Fruit fly (Drosophila melanogaster) whole organism, embryonic: Measurements from ENCODE around the gene RpL23A.

Source experiments
- Ada2b ChIP-seq: fragments of 200-800 bp; sonication (Bioruptor generic); IDR thresholded peaks from 2 replicates; pipeline ENCODE4 v1.3.6; 2022; ENCODE audit warnings: missing biosample characterization, missing genetic modification characterization
- Atf-2 ChIP-seq: fragments of 200-800 bp; sonication (Bioruptor generic); optimal IDR thresholded peaks from 2 replicates; lab custom pipeline; 2016; ENCODE audit warnings: missing biosample characterization, missing genetic modification characterization
- Awh ChIP-seq: fragments of 200-800 bp; sonication (Bioruptor generic); IDR thresholded peaks from 2 replicates; pipeline ENCODE4, ENCODE4 v1.3.6; 2022; ENCODE audit warnings: missing biosample characterization, missing genetic modification characterization
- Bdp1 ChIP-seq: fragments of 200-800 bp; sonication (Bioruptor generic); optimal IDR thresholded peaks from 3 replicates; lab custom pipeline; 2016; ENCODE audit warnings: missing biosample characterization, missing genetic modification characterization
- Bteb2 ChIP-seq: fragments of 200-800 bp; sonication (Bioruptor generic); optimal IDR thresholded peaks from 2 replicates; lab custom pipeline; 2016; ENCODE audit warnings: missing biosample characterization, missing genetic modification characterization
- CG10959 ChIP-seq: fragments of 200-800 bp; sonication (Bioruptor generic); IDR thresholded peaks from 2 replicates; pipeline ENCODE4 v1.3.6; 2022; ENCODE audit warnings: missing biosample characterization, missing genetic modification characterization
- CG11723 ChIP-seq: fragments of 200-800 bp; sonication (Bioruptor generic); optimal IDR thresholded peaks from 2 replicates; lab custom pipeline; 2017; ENCODE audit warnings: missing biosample characterization, mild to moderate bottlenecking, missing genetic modification characterization
- CG12155 ChIP-seq: fragments of 200-800 bp; sonication (Bioruptor generic); optimal IDR thresholded peaks from 3 replicates; lab custom pipeline; 2016; ENCODE audit warnings: missing biosample characterization, missing genetic modification characterization
- CG12659 ChIP-seq: fragments of 200-800 bp; sonication (Bioruptor generic); optimal IDR thresholded peaks from 3 replicates; lab custom pipeline; 2017; ENCODE audit warnings: mild to moderate bottlenecking, missing biosample characterization, missing genetic modification reagents, missing genetic modification characterization
- CG15073 ChIP-seq: fragments of 200-800 bp; sonication (Bioruptor generic); optimal IDR thresholded peaks from 2 replicates; lab custom pipeline; 2016; ENCODE audit warnings: missing biosample characterization, missing genetic modification characterization
- CG2889 ChIP-seq: fragments of 200-800 bp; sonication (Bioruptor generic); IDR thresholded peaks from 3 replicates; pipeline ENCODE4 v1.3.6; 2022; ENCODE audit warnings: missing biosample characterization, missing genetic modification characterization
- CG30403 ChIP-seq: fragments of 200-800 bp; sonication (Bioruptor generic); optimal IDR thresholded peaks from 3 replicates; lab custom pipeline; 2016; ENCODE audit warnings: missing biosample characterization, missing genetic modification characterization
- CG31365 ChIP-seq: fragments of 200-800 bp; sonication (Bioruptor generic); optimal IDR thresholded peaks from 2 replicates; lab custom pipeline; 2018; ENCODE audit warnings: missing biosample characterization, mild to moderate bottlenecking, missing genetic modification characterization
- CG32532 ChIP-seq: fragments of 200-800 bp; sonication (Bioruptor generic); IDR thresholded peaks from 2 replicates; pipeline ENCODE4 v1.3.6; 2022; ENCODE audit warnings: missing biosample characterization, missing genetic modification characterization
- CG32772 ChIP-seq: fragments of 200-800 bp; sonication (Bioruptor generic); IDR thresholded peaks from 2 replicates; pipeline ENCODE4 v1.3.6; 2022; ENCODE audit warnings: missing biosample characterization, missing genetic modification characterization
- CG33557 ChIP-seq: fragments of 200-800 bp; sonication (Bioruptor generic); optimal IDR thresholded peaks from 2 replicates; lab custom pipeline; 2019; ENCODE audit warnings: missing biosample characterization, mild to moderate bottlenecking, missing genetic modification characterization, moderate library complexity
- CG34376 ChIP-seq: fragments of 200-800 bp; sonication (Bioruptor generic); optimal IDR thresholded peaks from 2 replicates; lab custom pipeline; 2018; ENCODE audit warnings: missing biosample characterization, mild to moderate bottlenecking, missing genetic modification characterization
- CG6689 ChIP-seq: fragments of 200-800 bp; sonication (Bioruptor generic); IDR thresholded peaks from 2 replicates; pipeline ENCODE4 v1.3.6; 2022; ENCODE audit warnings: missing biosample characterization, missing genetic modification characterization
- CG7556 ChIP-seq: fragments of 200-800 bp; sonication (Bioruptor generic); optimal IDR thresholded peaks from 2 replicates; lab custom pipeline; 2017; ENCODE audit warnings: missing biosample characterization, mild to moderate bottlenecking, missing genetic modification characterization
- CG7963 ChIP-seq: fragments of 200-800 bp; sonication (Bioruptor generic); IDR thresholded peaks from 3 replicates; pipeline ENCODE4 v1.3.6; 2022; ENCODE audit warnings: missing biosample characterization, missing genetic modification characterization; ENCODE audit not compliant: partially characterized antibody
- Dbx ChIP-seq: fragments of 200-800 bp; sonication (Bioruptor generic); IDR thresholded peaks from 3 replicates; pipeline ENCODE4 v1.3.6; 2022; ENCODE audit warnings: missing biosample characterization, missing genetic modification characterization
- Dip3 ChIP-seq: fragments of 200-800 bp; sonication (Bioruptor generic); optimal IDR thresholded peaks from 3 replicates; lab custom pipeline; 2016; ENCODE audit warnings: missing biosample characterization, missing genetic modification characterization
- Elba2 ChIP-seq: fragments of 200-800 bp; sonication (Bioruptor generic); optimal IDR thresholded peaks from 3 replicates; lab custom pipeline; 2016; ENCODE audit warnings: missing biosample characterization, missing genetic modification characterization
- Lpt ChIP-seq: fragments of >200 bp; optimal IDR thresholded peaks from 2 replicates; lab custom pipeline; 2018; ENCODE audit warnings: missing biosample characterization, missing genetic modification characterization
- Med ChIP-seq: fragments of 200-800 bp; sonication (Bioruptor generic); peaks from one replicate; lab custom pipeline; 2016; ENCODE audit warnings: missing biosample characterization, missing genetic modification characterization, mild to moderate bottlenecking, inconsistent platforms, moderate library complexity
- Rfx ChIP-seq: fragments of 200-800 bp; sonication (Bioruptor generic); IDR thresholded peaks from 2 replicates; pipeline ENCODE4 v1.3.6; 2022; ENCODE audit warnings: missing biosample characterization, missing genetic modification characterization
- Vsx1 ChIP-seq: fragments of 200-800 bp; sonication (Bioruptor generic); optimal IDR thresholded peaks from 2 replicates; lab custom pipeline; 2017; ENCODE audit warnings: missing biosample characterization, mild to moderate bottlenecking, missing genetic modification characterization, missing genetic modification reagents
- abd-A ChIP-seq: fragments of 200-800 bp; sonication (Bioruptor generic); optimal IDR thresholded peaks from 3 replicates; lab custom pipeline; 2019; ENCODE audit warnings: missing biosample characterization, mild to moderate bottlenecking, missing genetic modification characterization, moderate library complexity
- bab2 ChIP-seq: fragments of 200-800 bp; sonication (Bioruptor generic); optimal IDR thresholded peaks from 2 replicates; lab custom pipeline; 2016; ENCODE audit warnings: missing biosample characterization, missing genetic modification characterization
- bigmax ChIP-seq: fragments of 200-800 bp; sonication (Bioruptor generic); optimal IDR thresholded peaks from 2 replicates; lab custom pipeline; 2018; ENCODE audit warnings: missing biosample characterization, mild to moderate bottlenecking, missing genetic modification characterization
- ci ChIP-seq: fragments of 200-800 bp; sonication (Bioruptor generic); IDR thresholded peaks from 3 replicates; pipeline ENCODE4 v1.3.6; 2022; ENCODE audit warnings: missing biosample characterization, missing genetic modification characterization
- dpn ChIP-seq, 2 experiments: fragments of 200-800 bp; sonication (Bioruptor generic); optimal IDR thresholded peaks; 3 replicates each; lab custom pipeline; 2016; ENCODE audit warnings: missing biosample characterization in 2 of 2, missing genetic modification characterization in 2 of 2
- dysf ChIP-seq: fragments of 200-800 bp; sonication (Bioruptor generic); IDR thresholded peaks from 3 replicates; pipeline ENCODE4 v1.3.6; 2022; ENCODE audit warnings: missing biosample characterization, missing genetic modification characterization
- ems ChIP-seq: fragments of 200-800 bp; sonication (Bioruptor generic); optimal IDR thresholded peaks from 3 replicates; lab custom pipeline; 2016; ENCODE audit warnings: missing biosample characterization, missing genetic modification characterization
- ewg ChIP-seq: fragments of 200-800 bp; sonication (Bioruptor generic); optimal IDR thresholded peaks from 3 replicates; lab custom pipeline; 2017; ENCODE audit warnings: mild to moderate bottlenecking, missing biosample characterization, missing genetic modification reagents, missing genetic modification characterization
- eyg ChIP-seq: fragments of 200-800 bp; sonication (Bioruptor generic); optimal IDR thresholded peaks from 3 replicates; lab custom pipeline; 2016; ENCODE audit warnings: missing biosample characterization, missing genetic modification characterization
- jumu ChIP-seq: fragments of 200-800 bp; sonication (Bioruptor generic); optimal IDR thresholded peaks from 3 replicates; lab custom pipeline; 2016; ENCODE audit warnings: missing biosample characterization, missing genetic modification characterization
- odd ChIP-seq: fragments of 200-800 bp; sonication (Bioruptor generic); optimal IDR thresholded peaks from 2 replicates; lab custom pipeline; 2017; ENCODE audit warnings: missing biosample characterization, mild to moderate bottlenecking, missing genetic modification characterization
- pan ChIP-seq, 4 experiments: fragments of >200 bp in 3 of 4; fragments of 200-800 bp in 1 of 4; sonication (Bioruptor generic) in 1 of 4; optimal IDR thresholded peaks in 3 of 4; IDR thresholded peaks in 1 of 4; 2 replicates each; pipeline versions ENCODE4 v1.3.6 to Lab custom; 2017 to 2022; ENCODE audit warnings: missing biosample characterization in 2 of 4, missing genetic modification characterization in 2 of 4, mixed read lengths in 1 of 4
- phol ChIP-seq: fragments of 200-800 bp; sonication (Bioruptor generic); optimal IDR thresholded peaks from 3 replicates; lab custom pipeline; 2018; ENCODE audit warnings: missing biosample characterization, mild to moderate bottlenecking, missing genetic modification characterization, moderate library complexity
- pita ChIP-seq: fragments of 200-800 bp; sonication (Bioruptor generic); optimal IDR thresholded peaks from 2 replicates; lab custom pipeline; 2017; ENCODE audit warnings: missing biosample characterization, mild to moderate bottlenecking, missing genetic modification characterization
- prd ChIP-seq, 3 experiments: fragments of >200 bp in 2 of 3; fragments of 200-800 bp in 1 of 3; sonication (Bioruptor generic) in 1 of 3; optimal IDR thresholded peaks in 2 of 3; IDR thresholded peaks in 1 of 3; 2 replicates in 2 of 3; 3 replicates in 1 of 3; pipeline versions ENCODE4 v1.3.6 to Lab custom; 2017 to 2022; ENCODE audit warnings: missing biosample characterization in 1 of 3, missing genetic modification characterization in 1 of 3
- pum ChIP-seq: fragments of 200-800 bp; sonication (Bioruptor generic); optimal IDR thresholded peaks from 2 replicates; lab custom pipeline; 2016; ENCODE audit warnings: missing biosample characterization, missing genetic modification characterization
- shn ChIP-seq: fragments of 200-800 bp; sonication (Bioruptor generic); optimal IDR thresholded peaks from 3 replicates; lab custom pipeline; 2016; ENCODE audit warnings: missing biosample characterization, missing genetic modification characterization
- stc ChIP-seq: fragments of 200-800 bp; sonication (Bioruptor generic); IDR thresholded peaks from 2 replicates; pipeline ENCODE4 v1.3.6; 2022; ENCODE audit warnings: missing biosample characterization, missing genetic modification characterization
- stwl ChIP-seq: fragments of 200-800 bp; sonication (Bioruptor generic); optimal IDR thresholded peaks from 3 replicates; lab custom pipeline; 2018; ENCODE audit warnings: missing biosample characterization, mild to moderate bottlenecking, missing genetic modification characterization, moderate library complexity
- usp ChIP-seq: fragments of >200 bp; optimal IDR thresholded peaks from 2 replicates; lab custom pipeline; 2017; ENCODE audit warnings: missing biosample characterization, missing genetic modification characterization
- zen2 ChIP-seq: fragments of 200-800 bp; sonication (Bioruptor generic); IDR thresholded peaks from 3 replicates; pipeline ENCODE4 v1.3.6; 2022; ENCODE audit warnings: missing biosample characterization, missing genetic modification characterization; ENCODE audit not compliant: partially characterized antibody

RpL23A gene

DNA sequence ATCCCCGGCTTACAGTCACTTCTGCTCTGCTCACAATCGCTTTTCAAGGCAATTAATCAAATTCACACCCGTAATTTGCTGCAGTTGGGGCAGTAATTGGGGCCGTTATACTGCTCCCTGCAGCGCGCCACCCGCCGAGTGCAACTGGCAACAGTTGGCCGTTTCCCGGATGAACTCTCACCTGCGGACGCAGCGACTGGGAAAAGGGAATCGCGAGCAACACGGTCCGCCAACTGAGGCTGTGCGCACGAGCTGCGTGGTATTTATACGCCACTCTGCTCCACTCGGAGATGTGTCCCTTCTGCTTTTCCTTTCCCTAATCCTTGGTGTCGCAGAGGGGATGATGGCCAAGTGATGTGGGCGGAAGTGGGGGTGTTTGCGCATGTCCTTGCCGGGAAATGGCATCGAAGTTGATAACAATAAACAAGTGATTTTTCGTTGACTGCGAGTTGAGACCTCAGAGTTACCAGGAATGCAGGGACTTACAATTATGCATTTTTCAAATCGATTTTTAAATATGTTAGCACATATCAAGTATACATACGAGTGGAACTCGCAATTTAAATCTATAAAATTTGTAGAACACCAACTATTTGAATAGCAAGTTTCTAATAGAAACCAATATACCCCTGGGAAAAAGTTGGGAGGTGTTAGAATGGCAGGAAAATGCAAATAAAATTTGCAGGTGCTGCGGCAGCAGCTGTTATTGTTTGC lies 39.2 kb downstream of the RpL23A start, which contains the start of gene GC (continued):
- no peak for TF ChIP-seq Atf-2 (GFP tag; lab: Kevin White, UChicago)
- peak in 1 of 2 experiments; percentile 16 for TF ChIP-seq dpn (GFP tag; optimal IDR thresholded peaks at IDR 0.05; lab: Kevin White, UChicago)
- TF ChIP-seq Vsx1 (GFP tag; lab: Kevin White, UChicago): no peak
- TF ChIP-seq eyg (GFP tag; lab: Kevin White, UChicago): no peak
- no peak for TF ChIP-seq pita (GFP tag; lab: Kevin White, UChicago)
- TF ChIP-seq CG31365 (tag; lab: Kevin White, UChicago): no peak
- no peak for TF ChIP-seq usp (GFP tag; lab: Kevin White, UChicago)
- no peak for TF ChIP-seq pan (optimal IDR thresholded peaks at IDR 0.05; lab: Kevin White, UChicago)
- TF ChIP-seq pan (GFP tag; optimal IDR thresholded peaks at IDR 0.05 in 1 of 2, IDR thresholded peaks at IDR 0.05 in 1 of 2): peak in 1 of 2 experiments; percentile 39
- no peak for TF ChIP-seq CG7963 (GFP tag; lab: Robert Waterston, UW)
- no peak for TF ChIP-seq abd-A (tag; lab: Kevin White, UChicago)
- TF ChIP-seq Awh (GFP tag; lab: Robert Waterston, UW): no peak
- TF ChIP-seq Bdp1 (GFP tag; lab: Kevin White, UChicago): no peak
- TF ChIP-seq phol (tag; lab: Kevin White, UChicago): no peak
- no peak for TF ChIP-seq CG32532 (GFP tag; lab: Robert Waterston, UW)
- TF ChIP-seq pum (GFP tag; lab: Kevin White, UChicago): no peak
- TF ChIP-seq CG11723: no peak
- TF ChIP-seq Dip3 (GFP tag; lab: Kevin White, UChicago): peak; percentile 4
- TF ChIP-seq stwl (tag; lab: Kevin White, UChicago): no peak
- no peak for TF ChIP-seq Elba2
- peak; percentile 15 for TF ChIP-seq CG30403
- TF ChIP-seq prd (optimal IDR thresholded peaks at IDR 0.05; lab: Kevin White, UChicago): no peak
- 0 out of 3 replicates have a peak, but pooled peaks have one; percentile 21 for TF ChIP-seq prd (GFP tag; IDR thresholded peaks at IDR 0.05; lab: Robert Waterston, UW)
- no peak for TF ChIP-seq CG34376 (GFP tag; lab: Kevin White, UChicago)
- no peak for TF ChIP-seq Med (GFP tag; lab: Kevin White, UChicago)
- no peak for TF ChIP-seq CG2889 (GFP tag; lab: Robert Waterston, UW)
- TF ChIP-seq zen2 (GFP tag; lab: Robert Waterston, UW): 0 out of 3 replicates have a peak, but pooled peaks have one; percentile 25
- no peak for TF ChIP-seq Ada2b
- peak; percentile 47; the same call in 1 of the 2 replicates for TF ChIP-seq CG32772 (GFP tag; lab: Robert Waterston, UW)
- no peak for TF ChIP-seq dysf (GFP tag; lab: Robert Waterston, UW)
- TF ChIP-seq bab2 (GFP tag; lab: Kevin White, UChicago): no peak
- TF ChIP-seq CG15073: no peak
- no peak for TF ChIP-seq shn (GFP tag; lab: Kevin White, UChicago)
- peak; percentile 32; the same call in 1 of the 2 replicates for TF ChIP-seq CG6689
- TF ChIP-seq CG12659 (GFP tag; lab: Kevin White, UChicago): peak; percentile 17
- no peak for TF ChIP-seq ems (GFP tag; lab: Kevin White, UChicago)
- TF ChIP-seq CG12155: no peak
- no peak for TF ChIP-seq Bteb2 (GFP tag; lab: Kevin White, UChicago)
- TF ChIP-seq CG10959 (GFP tag; lab: Robert Waterston, UW): no peak
- TF ChIP-seq CG33557: no peak
- no peak for TF ChIP-seq Dbx (GFP tag; lab: Robert Waterston, UW)
- TF ChIP-seq odd (GFP tag; lab: Kevin White, UChicago): no peak
- peak; percentile 13 for TF ChIP-seq CG7556 (GFP tag; lab: Kevin White, UChicago)
- TF ChIP-seq Lpt (GFP tag; lab: Kevin White, UChicago): no peak
- TF ChIP-seq jumu: no peak
- TF ChIP-seq bigmax: no peak
- peak; percentile 39; the same call in 1 of the 3 replicates for TF ChIP-seq ci (GFP tag; lab: Robert Waterston, UW)
- peak; percentile 47 for TF ChIP-seq stc (GFP tag; lab: Robert Waterston, UW)
- peak; percentile 89 for TF ChIP-seq ewg (GFP tag; lab: Kevin White, UChicago)
- 0 out of 2 replicates have a peak, but pooled peaks have one; percentile 13 for TF ChIP-seq Rfx
